Fruit fly (Drosophila melanogaster) whole organism, wandering third instar larva: ENCODE data around the gene CRAT.
A peak's percentile ranks its signal among the peaks of the same experiment; 100 is the strongest.

Source experiments
- Vsx2 ChIP-seq: fragments of 200-300, 225-300 bp; sonication (Bioruptor generic); optimal IDR thresholded peaks from 2 replicates; lab custom pipeline; 2018; ENCODE audit warnings: missing biosample characterization, missing genetic modification characterization; ENCODE audit not compliant: partially characterized antibody
- dsf ChIP-seq: sonication (Bioruptor generic); optimal IDR thresholded peaks from 2 replicates; lab custom pipeline; 2016; ENCODE audit warnings: missing biosample characterization, missing genetic modification characterization, borderline replicate concordance
- psq ChIP-seq: fragments of 200-800 bp; sonication (Bioruptor generic); optimal IDR thresholded peaks from 3 replicates; lab custom pipeline; 2017; ENCODE audit warnings: missing biosample characterization, mild to moderate bottlenecking, missing genetic modification characterization, moderate library complexity

DNA sequence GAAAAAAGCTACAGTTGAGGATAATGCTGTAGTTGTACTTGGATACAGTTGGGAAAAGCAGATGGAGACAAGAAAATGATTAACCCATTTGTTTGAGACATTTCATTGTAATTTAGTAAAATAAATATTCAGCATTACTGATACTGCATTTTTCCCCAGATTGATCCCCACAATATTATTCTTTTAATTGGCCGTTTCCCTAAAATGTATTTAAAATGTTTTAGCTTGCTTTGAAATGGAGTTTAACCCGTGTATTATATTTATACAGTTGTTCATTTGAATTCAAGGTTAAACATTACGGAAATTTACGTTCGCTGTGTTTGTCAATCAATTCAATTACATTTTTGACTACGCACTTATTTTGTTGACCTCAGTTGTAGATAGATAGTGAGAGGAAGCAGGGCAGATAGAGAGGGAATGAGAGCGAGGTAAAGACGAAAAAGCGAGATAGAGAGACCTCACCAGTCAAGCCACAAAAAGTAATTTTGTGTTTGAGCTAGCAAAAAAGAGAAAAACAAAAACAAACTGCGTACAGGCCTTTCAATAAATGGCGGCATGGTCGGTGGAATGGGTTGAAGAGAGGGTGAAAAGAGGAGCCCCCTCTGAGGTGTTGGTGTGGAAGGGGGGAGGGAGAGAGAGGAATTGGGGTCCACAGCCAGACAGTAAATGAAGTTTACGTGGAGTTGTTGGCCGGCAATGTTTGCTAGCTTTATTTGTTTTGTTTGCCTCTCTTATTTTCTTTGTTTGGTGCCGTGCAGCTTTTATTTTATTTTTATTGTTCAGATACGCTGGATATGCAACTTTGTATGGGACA is 34.8 kb upstream of the CRAT start:
- TF ChIP-seq psq (peak; percentile 91), dsf (no peak), Vsx2 (no peak)
